Fruit fly (Drosophila melanogaster) whole organism, embryonic: ENCODE measurements around the gene Ns4.

Experiments used
- Antp ChIP-seq: fragments of 200-800 bp; sonication (Bioruptor generic); optimal IDR thresholded peaks from 3 replicates; lab custom pipeline; 2016; ENCODE audit warnings: missing biosample characterization, missing genetic modification characterization
- CG10209 ChIP-seq: fragments of 200-800 bp; sonication (Bioruptor generic); optimal IDR thresholded peaks from 3 replicates; lab custom pipeline; 2017; ENCODE audit warnings: missing biosample characterization, mild to moderate bottlenecking, missing genetic modification characterization, missing genetic modification reagents
- CG10321 ChIP-seq: fragments of 200-800 bp; sonication (Bioruptor generic); IDR thresholded peaks from 2 replicates; pipeline ENCODE4 v1.3.6; 2022; ENCODE audit warnings: missing biosample characterization, missing genetic modification characterization
- CG10462 ChIP-seq: fragments of 200-800 bp; sonication (Bioruptor generic); optimal IDR thresholded peaks from 2 replicates; lab custom pipeline; 2016; ENCODE audit warnings: missing biosample characterization, missing genetic modification characterization
- CG12071 ChIP-seq: fragments of 200-800 bp; sonication (Bioruptor generic); optimal IDR thresholded peaks from 3 replicates; lab custom pipeline; 2018; ENCODE audit warnings: missing biosample characterization, mild to moderate bottlenecking, missing genetic modification characterization
- CG12769 ChIP-seq: fragments of 200-800 bp; sonication (Bioruptor generic); optimal IDR thresholded peaks from 2 replicates; lab custom pipeline; 2019; ENCODE audit warnings: missing biosample characterization, mild to moderate bottlenecking, missing genetic modification characterization, moderate library complexity
- CG1647 ChIP-seq: fragments of 200-800 bp; sonication (Bioruptor generic); optimal IDR thresholded peaks from 3 replicates; lab custom pipeline; 2016; ENCODE audit warnings: missing biosample characterization, missing genetic modification characterization
- CG16863 ChIP-seq: fragments of 200-800 bp; sonication (Bioruptor generic); optimal IDR thresholded peaks from 3 replicates; lab custom pipeline; 2016; ENCODE audit warnings: missing biosample characterization, missing genetic modification characterization
- CG2116 ChIP-seq: fragments of 200-800 bp; sonication (Bioruptor generic); optimal IDR thresholded peaks from 3 replicates; lab custom pipeline; 2018; ENCODE audit warnings: missing biosample characterization, mild to moderate bottlenecking, missing genetic modification characterization
- CG2120 ChIP-seq: fragments of 200-800 bp; sonication (Bioruptor generic); optimal IDR thresholded peaks from 3 replicates; lab custom pipeline; 2016; ENCODE audit warnings: missing biosample characterization, missing genetic modification characterization
- CG2202 ChIP-seq: fragments of 200-800 bp; sonication (Bioruptor generic); optimal IDR thresholded peaks from 2 replicates; lab custom pipeline; 2018; ENCODE audit warnings: missing biosample characterization, mild to moderate bottlenecking, missing genetic modification characterization
- CG31388 ChIP-seq: fragments of 200-800 bp; sonication (Bioruptor generic); optimal IDR thresholded peaks from 2 replicates; lab custom pipeline; 2016; ENCODE audit warnings: missing biosample characterization, missing genetic modification characterization
- CG32772 ChIP-seq: fragments of 200-800 bp; sonication (Bioruptor generic); IDR thresholded peaks from 2 replicates; pipeline ENCODE4 v1.3.6; 2022; ENCODE audit warnings: missing biosample characterization, missing genetic modification characterization
- CG34376 ChIP-seq: fragments of 200-800 bp; sonication (Bioruptor generic); optimal IDR thresholded peaks from 2 replicates; lab custom pipeline; 2018; ENCODE audit warnings: missing biosample characterization, mild to moderate bottlenecking, missing genetic modification characterization
- CG34422 ChIP-seq: fragments of 200-800 bp; sonication (Bioruptor generic); IDR thresholded peaks from 3 replicates; pipeline ENCODE4 v1.3.6; 2022; ENCODE audit warnings: missing biosample characterization, missing genetic modification characterization
- CG7372 ChIP-seq: fragments of 200-800 bp; sonication (Bioruptor generic); IDR thresholded peaks from 2 replicates; pipeline ENCODE4 v1.3.6; 2022; ENCODE audit warnings: missing biosample characterization, missing genetic modification characterization
- CG7839 ChIP-seq: fragments of 200-800 bp; sonication (Bioruptor generic); optimal IDR thresholded peaks from 3 replicates; lab custom pipeline; 2018; ENCODE audit warnings: missing biosample characterization, mild to moderate bottlenecking, missing genetic modification characterization, moderate library complexity
- CG8924 ChIP-seq: fragments of 200-800 bp; optimal IDR thresholded peaks from 3 replicates; lab custom pipeline; 2019; ENCODE audit warnings: missing biosample characterization, mild to moderate bottlenecking, missing genetic modification characterization, moderate library complexity
- CoRest ChIP-seq: fragments of 200-800 bp; sonication (Bioruptor generic); optimal IDR thresholded peaks from 3 replicates; lab custom pipeline; 2018; ENCODE audit warnings: missing biosample characterization, mild to moderate bottlenecking, missing genetic modification characterization, moderate library complexity
- D19A ChIP-seq: fragments of 200-800 bp; optimal IDR thresholded peaks from 3 replicates; lab custom pipeline; 2019; ENCODE audit warnings: missing biosample characterization, mild to moderate bottlenecking, missing genetic modification characterization, moderate library complexity
- Eip74EF ChIP-seq, 2 experiments: fragments of 200-800 bp in 1 of 2; fragments of >200 bp in 1 of 2; sonication (Bioruptor generic) in 1 of 2; optimal IDR thresholded peaks; 2 replicates each; lab custom pipeline; 2017 to 2019; ENCODE audit warnings: missing biosample characterization in 2 of 2, missing genetic modification characterization in 2 of 2, mild to moderate bottlenecking in 1 of 2, moderate library complexity in 1 of 2
- Hand ChIP-seq: fragments of 200-800 bp; sonication (Bioruptor generic); optimal IDR thresholded peaks from 2 replicates; lab custom pipeline; 2017; ENCODE audit warnings: mild to moderate bottlenecking, missing biosample characterization, missing genetic modification reagents, missing genetic modification characterization
- Hmr ChIP-seq: fragments of 200-800 bp; sonication (Bioruptor generic); optimal IDR thresholded peaks from 3 replicates; lab custom pipeline; 2017; ENCODE audit warnings: mild to moderate bottlenecking, missing biosample characterization, missing genetic modification reagents, missing genetic modification characterization
- Hr51 ChIP-seq, 2 experiments: fragments of 200-800 bp; sonication (Bioruptor generic); optimal IDR thresholded peaks; 2 replicates in 1 of 2; 3 replicates in 1 of 2; lab custom pipeline; 2016 to 2018; ENCODE audit warnings: missing biosample characterization in 2 of 2, missing genetic modification characterization in 2 of 2, mild to moderate bottlenecking in 1 of 2, moderate library complexity in 1 of 2
- NC2α ChIP-seq: fragments of 200-800 bp; sonication (Bioruptor generic); optimal IDR thresholded peaks from 2 replicates; lab custom pipeline; 2016; ENCODE audit warnings: missing biosample characterization, missing genetic modification characterization
- Nf-YB ChIP-seq: fragments of 200-800 bp; sonication (Bioruptor generic); optimal IDR thresholded peaks from 3 replicates; lab custom pipeline; 2019; ENCODE audit warnings: missing biosample characterization, mild to moderate bottlenecking, missing genetic modification characterization, moderate library complexity
- Poxn ChIP-seq: fragments of 200-800 bp; sonication (Bioruptor generic); IDR thresholded peaks from 2 replicates; pipeline ENCODE4 v1.3.6; 2022; ENCODE audit warnings: missing biosample characterization, missing genetic modification characterization
- Sox102F ChIP-seq: fragments of 200-800 bp; sonication (Bioruptor generic); optimal IDR thresholded peaks from 2 replicates; lab custom pipeline; 2018; ENCODE audit warnings: missing biosample characterization, mild to moderate bottlenecking, missing genetic modification characterization, moderate library complexity
- Taf1 ChIP-seq: fragments of 200-800 bp; sonication (Bioruptor generic); IDR thresholded peaks from 2 replicates; pipeline ENCODE4 v1.3.6; 2022; ENCODE audit warnings: missing biosample characterization, missing genetic modification characterization
- Xbp1 ChIP-seq: fragments of 200-800 bp; sonication (Bioruptor generic); optimal IDR thresholded peaks from 3 replicates; lab custom pipeline; 2016; ENCODE audit warnings: missing biosample characterization, mild to moderate bottlenecking, missing genetic modification characterization
- abd-A ChIP-seq: fragments of 200-800 bp; sonication (Bioruptor generic); optimal IDR thresholded peaks from 3 replicates; lab custom pipeline; 2019; ENCODE audit warnings: missing biosample characterization, mild to moderate bottlenecking, missing genetic modification characterization, moderate library complexity
- ash1 ChIP-seq: fragments of 200-800 bp; sonication (Bioruptor generic); optimal IDR thresholded peaks from 2 replicates; lab custom pipeline; 2018; ENCODE audit warnings: missing biosample characterization, mild to moderate bottlenecking, missing genetic modification characterization
- eyg ChIP-seq: fragments of 200-800 bp; sonication (Bioruptor generic); optimal IDR thresholded peaks from 3 replicates; lab custom pipeline; 2016; ENCODE audit warnings: missing biosample characterization, missing genetic modification characterization
- mam ChIP-seq: fragments of 200-800 bp; sonication (Bioruptor generic); optimal IDR thresholded peaks from 3 replicates; lab custom pipeline; 2016; ENCODE audit warnings: missing biosample characterization, missing genetic modification characterization
- nmo ChIP-seq: fragments of 200-800 bp; sonication (Bioruptor generic); optimal IDR thresholded peaks from 2 replicates; lab custom pipeline; 2018; ENCODE audit warnings: missing biosample characterization, mild to moderate bottlenecking, missing genetic modification characterization, moderate library complexity
- phol ChIP-seq: fragments of 200-800 bp; sonication (Bioruptor generic); optimal IDR thresholded peaks from 3 replicates; lab custom pipeline; 2018; ENCODE audit warnings: missing biosample characterization, mild to moderate bottlenecking, missing genetic modification characterization, moderate library complexity
- pnt ChIP-seq: fragments of 200-800 bp; sonication (Bioruptor generic); optimal IDR thresholded peaks from 3 replicates; lab custom pipeline; 2016; ENCODE audit warnings: missing biosample characterization, missing genetic modification characterization
- rib ChIP-seq: fragments of 200-800 bp; sonication (Bioruptor generic); IDR thresholded peaks from 2 replicates; pipeline ENCODE4 v1.3.6; 2022; ENCODE audit warnings: missing biosample characterization, missing genetic modification characterization
- schlank ChIP-seq: fragments of 200-800 bp; sonication (Bioruptor generic); optimal IDR thresholded peaks from 2 replicates; lab custom pipeline; 2018; ENCODE audit warnings: missing biosample characterization, mild to moderate bottlenecking, missing genetic modification characterization
- shn ChIP-seq: fragments of 200-800 bp; sonication (Bioruptor generic); optimal IDR thresholded peaks from 3 replicates; lab custom pipeline; 2016; ENCODE audit warnings: missing biosample characterization, missing genetic modification characterization
- sisA ChIP-seq: fragments of 200-800 bp; sonication (Bioruptor generic); IDR thresholded peaks from 2 replicates; pipeline ENCODE4 v1.3.6; 2022; ENCODE audit warnings: missing biosample characterization, missing genetic modification characterization
- sug ChIP-seq: fragments of 200-800 bp; optimal IDR thresholded peaks from 2 replicates; lab custom pipeline; 2019; ENCODE audit warnings: missing biosample characterization, mild to moderate bottlenecking, missing genetic modification characterization, moderate library complexity
- tgo ChIP-seq: fragments of 200-800 bp; sonication (Bioruptor generic); IDR thresholded peaks from 3 replicates; pipeline ENCODE4 v1.3.6; 2022; ENCODE audit warnings: missing biosample characterization, missing genetic modification characterization
- tna ChIP-seq: fragments of 200-800 bp; sonication (Bioruptor generic); IDR thresholded peaks from 2 replicates; pipeline ENCODE4 v1.3.6; 2022; ENCODE audit warnings: missing biosample characterization, missing genetic modification characterization; ENCODE audit not compliant: partially characterized antibody
- unc-4 ChIP-seq: fragments of 200-800 bp; sonication (Bioruptor generic); IDR thresholded peaks from 2 replicates; pipeline ENCODE4 v1.3.6; 2022; ENCODE audit warnings: missing biosample characterization, missing genetic modification characterization; ENCODE audit not compliant: partially characterized antibody
- unpg ChIP-seq: fragments of 200-800 bp; sonication (Bioruptor generic); optimal IDR thresholded peaks from 3 replicates; lab custom pipeline; 2018; ENCODE audit warnings: missing biosample characterization, mild to moderate bottlenecking, missing genetic modification characterization, moderate library complexity
- wek ChIP-seq: fragments of 200-800 bp; sonication (Bioruptor generic); optimal IDR thresholded peaks from 3 replicates; lab custom pipeline; 2018; ENCODE audit warnings: missing biosample characterization, mild to moderate bottlenecking, missing genetic modification characterization, moderate library complexity

The Ns4 gene

DNA sequence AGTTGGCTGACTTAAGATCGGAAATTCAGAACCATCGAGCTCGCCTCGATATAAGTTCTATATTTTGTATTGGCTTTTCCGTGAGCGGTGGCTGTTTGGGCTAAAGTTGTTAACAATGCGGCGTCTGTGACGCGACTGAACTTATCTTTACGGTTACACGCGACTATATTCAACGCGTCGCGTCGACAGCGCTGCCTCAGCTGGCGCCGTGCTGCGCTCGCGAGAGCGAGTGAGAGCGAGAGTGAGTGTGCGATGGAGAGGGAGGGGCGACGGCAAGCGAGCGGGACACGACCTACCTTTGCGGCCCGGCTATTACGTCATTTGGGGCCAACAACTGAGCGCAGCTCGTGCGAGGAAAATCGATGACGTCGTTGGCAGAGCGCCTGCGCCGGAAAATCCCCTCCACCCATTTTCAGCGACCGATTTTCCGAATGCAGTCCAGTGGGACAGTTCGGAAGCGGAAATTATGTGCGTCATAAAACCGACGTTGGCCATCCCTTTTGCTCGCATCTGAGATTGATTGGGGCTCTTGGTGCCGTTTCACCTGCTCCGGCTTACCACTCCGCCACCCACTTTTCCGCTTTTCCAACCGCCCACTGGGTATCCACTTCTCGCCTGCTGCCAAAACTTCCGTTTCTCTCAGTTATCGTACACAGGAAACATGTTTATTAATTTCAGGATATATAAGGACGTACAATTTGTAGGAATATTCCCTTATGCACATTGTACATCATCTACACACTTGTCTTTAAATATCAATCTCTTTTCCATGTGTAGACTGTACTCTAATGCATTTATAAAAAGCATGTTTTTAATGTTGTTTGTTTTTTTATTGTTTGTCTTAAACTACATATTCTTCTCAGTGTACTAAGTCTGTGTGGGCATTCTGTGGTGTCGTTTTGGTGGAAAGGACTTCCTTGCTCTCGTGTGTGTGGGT is 37.5 kb upstream of the Ns4 start, which contains the start of gene Hr38 (continued):
- peak; percentile 82 for TF ChIP-seq CG2120 (GFP tag; lab: Kevin White, UChicago)
- TF ChIP-seq CG10209 (GFP tag; lab: Kevin White, UChicago): peak; percentile 22
- peak; percentile 44 for TF ChIP-seq CoRest (tag; lab: Kevin White, UChicago)
- peak; percentile 49 for TF ChIP-seq sisA (GFP tag; lab: Robert Waterston, UW)
- TF ChIP-seq D19A (tag; lab: Kevin White, UChicago): peak; percentile 13
- peak; percentile 17 for TF ChIP-seq schlank
- no peak for TF ChIP-seq CG10462
- TF ChIP-seq CG12769 (tag; lab: Kevin White, UChicago): peak; percentile 73
- no peak for TF ChIP-seq NC2α (GFP tag; lab: Kevin White, UChicago)
- TF ChIP-seq unc-4: peak; percentile 45; the same call in 1 of the 2 replicates
- no peak for TF ChIP-seq sug (tag; lab: Kevin White, UChicago)
- TF ChIP-seq Poxn: no peak
- TF ChIP-seq phol (tag; lab: Kevin White, UChicago): peak; percentile 32
- peak; percentile 15 for TF ChIP-seq eyg
- peak; percentile 51 for TF ChIP-seq Antp
- peak; percentile 37; the same call in 1 of the 2 replicates for TF ChIP-seq tna (GFP tag; lab: Robert Waterston, UW)
- TF ChIP-seq CG2116: no peak
- no peak for TF ChIP-seq CG2202
- TF ChIP-seq CG16863 (GFP tag; lab: Kevin White, UChicago): no peak
- peak; percentile 65 for TF ChIP-seq Sox102F (GFP tag; lab: Kevin White, UChicago)
- peak; percentile 78 for TF ChIP-seq Hmr (GFP tag; lab: Kevin White, UChicago)
- TF ChIP-seq unpg (GFP tag; lab: Kevin White, UChicago): peak; percentile 38
- no peak for TF ChIP-seq CG32772 (GFP tag; lab: Robert Waterston, UW)
- 0 out of 2 replicates have a peak, but pooled peaks have one; percentile 42 for TF ChIP-seq rib
- peak; percentile 52 for TF ChIP-seq CG34376 (GFP tag; lab: Kevin White, UChicago)
- peak; percentile 72 for TF ChIP-seq Hand
- TF ChIP-seq Xbp1 (GFP tag; lab: Kevin White, UChicago): peak; percentile 45
- no peak for TF ChIP-seq shn (GFP tag; lab: Kevin White, UChicago)
- TF ChIP-seq nmo (GFP tag; lab: Kevin White, UChicago): peak; percentile 4
- no peak for TF ChIP-seq Taf1
- no peak for TF ChIP-seq Nf-YB
- peak; percentile 49 for TF ChIP-seq mam
- TF ChIP-seq CG34422 (GFP tag; lab: Robert Waterston, UW): peak; percentile 48; the same call in 1 of the 3 replicates
- peak; percentile 0 for TF ChIP-seq wek
- peak; percentile 27 for TF ChIP-seq CG8924 (tag; lab: Kevin White, UChicago)
- TF ChIP-seq CG12071 (GFP tag; lab: Kevin White, UChicago): peak; percentile 54
- peak; percentile 52 for TF ChIP-seq CG1647 (GFP tag; lab: Kevin White, UChicago)
- TF ChIP-seq Hr51 (GFP tag; optimal IDR thresholded peaks at IDR 0.05; lab: Kevin White, UChicago): peak in 1 of 2 experiments; percentile 61
- TF ChIP-seq pnt (GFP tag; lab: Kevin White, UChicago): peak; percentile 37
- TF ChIP-seq ash1 (GFP tag; lab: Kevin White, UChicago): no peak
- TF ChIP-seq CG7372 (GFP tag; lab: Robert Waterston, UW): no peak
- TF ChIP-seq CG31388 (GFP tag; lab: Kevin White, UChicago): no peak
- peak; percentile 87 for TF ChIP-seq abd-A (tag; lab: Kevin White, UChicago)
- peak; percentile 65 for TF ChIP-seq CG10321 (GFP tag; lab: Robert Waterston, UW)
- peak; percentile 66 for TF ChIP-seq CG7839 (tag; lab: Kevin White, UChicago)
- TF ChIP-seq Eip74EF (GFP tag; optimal IDR thresholded peaks at IDR 0.05; lab: Kevin White, UChicago): no peak
- 0 out of 3 replicates have a peak, but pooled peaks have one; percentile 15 for TF ChIP-seq tgo
